Fruit fly (Drosophila melanogaster) whole organism, prepupa: ENCODE measurements around the gene p.
A peak's percentile ranks its signal among the peaks of the same experiment; 100 is the strongest.

ENCODE experiments used
- Blimp-1 ChIP-seq: fragments of 200-800 bp; sonication (Bioruptor generic); optimal IDR thresholded peaks from 3 replicates; lab custom pipeline; 2017; ENCODE audit warnings: missing biosample characterization, missing genetic modification characterization, mild to moderate bottlenecking, moderate library complexity, missing genetic modification reagents
- CG10669 ChIP-seq: fragments of 200-800 bp; sonication (Bioruptor generic); optimal IDR thresholded peaks from 3 replicates; lab custom pipeline; 2018; ENCODE audit warnings: missing biosample characterization, mild to moderate bottlenecking, missing genetic modification characterization, moderate library complexity
- CG11762 ChIP-seq: fragments of 200-800 bp; sonication (Bioruptor generic); optimal IDR thresholded peaks from 3 replicates; lab custom pipeline; 2016; ENCODE audit warnings: missing biosample characterization, missing genetic modification characterization; ENCODE audit not compliant: insufficient read depth
- CG11902 ChIP-seq: fragments of 200-800 bp; sonication (Bioruptor generic); optimal IDR thresholded peaks from 3 replicates; lab custom pipeline; 2016; ENCODE audit warnings: missing biosample characterization, missing genetic modification characterization
- CG15336 ChIP-seq: fragments of 200-800 bp; sonication (Bioruptor generic); IDR thresholded peaks from 2 replicates; pipeline ENCODE4 v1.3.6; 2022; ENCODE audit warnings: missing biosample characterization, missing genetic modification characterization
- CG1621 ChIP-seq: fragments of 200-800 bp; sonication (Bioruptor generic); optimal IDR thresholded peaks from 3 replicates; lab custom pipeline; 2018; ENCODE audit warnings: missing biosample characterization, mild to moderate bottlenecking, missing genetic modification characterization
- CG16779 ChIP-seq: fragments of 200-800 bp; sonication (Bioruptor generic); optimal IDR thresholded peaks from 3 replicates; lab custom pipeline; 2017; ENCODE audit warnings: missing biosample characterization, mild to moderate bottlenecking, missing genetic modification characterization
- CG3032 ChIP-seq: fragments of 200-800 bp; optimal IDR thresholded peaks from 2 replicates; lab custom pipeline; 2019; ENCODE audit warnings: missing biosample characterization, mild to moderate bottlenecking, missing genetic modification characterization, moderate library complexity
- CG31627 ChIP-seq: fragments of 200-800 bp; sonication (Bioruptor generic); optimal IDR thresholded peaks from 3 replicates; lab custom pipeline; 2016; ENCODE audit warnings: missing biosample characterization, missing genetic modification characterization
- CG32006 ChIP-seq: fragments of 200-800 bp; sonication (Bioruptor generic); optimal IDR thresholded peaks from 3 replicates; lab custom pipeline; 2017; ENCODE audit warnings: missing biosample characterization, mild to moderate bottlenecking, missing genetic modification characterization
- CG34406 ChIP-seq: fragments of 200-800 bp; sonication (Bioruptor generic); optimal IDR thresholded peaks from 3 replicates; lab custom pipeline; 2016; ENCODE audit warnings: missing biosample characterization, missing genetic modification characterization
- CG3919 ChIP-seq: fragments of 200-800 bp; sonication (Bioruptor generic); optimal IDR thresholded peaks from 3 replicates; lab custom pipeline; 2016; ENCODE audit warnings: missing biosample characterization, missing genetic modification characterization
- CG6163 ChIP-seq: fragments of 200-800 bp; sonication (Bioruptor generic); IDR thresholded peaks from 3 replicates; pipeline ENCODE4 v1.3.6; 2022; ENCODE audit warnings: missing biosample characterization, missing genetic modification characterization
- CG6276 ChIP-seq: fragments of 200-800 bp; sonication (Bioruptor generic); optimal IDR thresholded peaks from 2 replicates; lab custom pipeline; 2017; ENCODE audit warnings: missing biosample characterization, mild to moderate bottlenecking, missing genetic modification characterization
- CG6792 ChIP-seq: fragments of 200-800 bp; sonication (Bioruptor generic); optimal IDR thresholded peaks from 3 replicates; lab custom pipeline; 2016; ENCODE audit warnings: missing biosample characterization, missing genetic modification characterization
- CG6808 ChIP-seq: fragments of 200-800 bp; sonication (Bioruptor generic); optimal IDR thresholded peaks from 3 replicates; lab custom pipeline; 2017; ENCODE audit warnings: missing biosample characterization, missing genetic modification characterization, mild to moderate bottlenecking, moderate library complexity, missing genetic modification reagents
- CG6854 ChIP-seq: fragments of 200-800 bp; sonication (Bioruptor generic); optimal IDR thresholded peaks from 2 replicates; lab custom pipeline; 2017; ENCODE audit warnings: missing biosample characterization, mild to moderate bottlenecking, missing genetic modification characterization
- CG7368 ChIP-seq: fragments of 200-800 bp; sonication (Bioruptor generic); optimal IDR thresholded peaks from 3 replicates; lab custom pipeline; 2016; ENCODE audit warnings: missing biosample characterization, missing genetic modification characterization
- CG8119 ChIP-seq: fragments of 200-800 bp; sonication (Bioruptor generic); IDR thresholded peaks from 3 replicates; pipeline ENCODE4 v1.3.6; 2022; ENCODE audit warnings: missing biosample characterization, missing genetic modification characterization
- CG8319 ChIP-seq: fragments of 200-800 bp; sonication (Bioruptor generic); optimal IDR thresholded peaks from 3 replicates; lab custom pipeline; 2016; ENCODE audit warnings: missing biosample characterization, missing genetic modification characterization
- CG9139 ChIP-seq: fragments of 200-800 bp; sonication (Bioruptor generic); optimal IDR thresholded peaks from 3 replicates; lab custom pipeline; 2017; ENCODE audit warnings: missing biosample characterization, mild to moderate bottlenecking, missing genetic modification characterization
- Eip75B ChIP-seq: fragments of 200-800 bp; sonication (Bioruptor generic); optimal IDR thresholded peaks from 3 replicates; lab custom pipeline; 2016; ENCODE audit warnings: missing biosample characterization, missing genetic modification characterization
- Eip78C ChIP-seq: fragments of 200-800 bp; sonication (Bioruptor generic); peaks from one replicate; lab custom pipeline; 2016; ENCODE audit warnings: missing biosample characterization, missing genetic modification characterization
- Eip93F ChIP-seq: fragments of 200-800 bp; sonication (Bioruptor generic); optimal IDR thresholded peaks from 2 replicates; lab custom pipeline; 2016; ENCODE audit warnings: missing biosample characterization, mild to moderate bottlenecking, missing genetic modification characterization
- Ets21C ChIP-seq: fragments of 200-800 bp; sonication (Bioruptor generic); optimal IDR thresholded peaks from 3 replicates; lab custom pipeline; 2016; ENCODE audit warnings: missing biosample characterization, missing genetic modification characterization
- Gug ChIP-seq: fragments of 200-800 bp; sonication (Bioruptor generic); IDR thresholded peaks from 2 replicates; pipeline ENCODE4 v1.3.6; 2022; ENCODE audit warnings: missing biosample characterization, missing genetic modification characterization
- Hr4 ChIP-seq: fragments of 200-800 bp; sonication (Bioruptor generic); optimal IDR thresholded peaks from 3 replicates; lab custom pipeline; 2016; ENCODE audit warnings: missing biosample characterization, missing genetic modification characterization
- Met ChIP-seq: fragments of 200-800 bp; sonication (Bioruptor generic); optimal IDR thresholded peaks from 3 replicates; lab custom pipeline; 2016; ENCODE audit warnings: missing biosample characterization, missing genetic modification characterization
- Smox ChIP-seq: fragments of 200-800 bp; sonication (Bioruptor generic); optimal IDR thresholded peaks from 3 replicates; lab custom pipeline; 2016; ENCODE audit warnings: missing biosample characterization, missing genetic modification characterization
- Sox102F ChIP-seq: fragments of 200-800 bp; sonication (Bioruptor generic); optimal IDR thresholded peaks from 2 replicates; lab custom pipeline; 2016; ENCODE audit warnings: missing biosample characterization, mild to moderate bottlenecking, missing genetic modification characterization
- Sox14 ChIP-seq: fragments of 200-800 bp; sonication (Bioruptor generic); optimal IDR thresholded peaks from 3 replicates; lab custom pipeline; 2016; ENCODE audit warnings: missing biosample characterization, missing genetic modification characterization
- Sox15 ChIP-seq: fragments of 200-800 bp; sonication (Bioruptor generic); optimal IDR thresholded peaks from 3 replicates; lab custom pipeline; 2016; ENCODE audit warnings: missing biosample characterization, missing genetic modification characterization
- acj6 ChIP-seq: fragments of 200-800 bp; sonication (Bioruptor generic); optimal IDR thresholded peaks from 3 replicates; lab custom pipeline; 2016; ENCODE audit warnings: missing biosample characterization, missing genetic modification characterization
- cyc ChIP-seq: fragments of 200-800 bp; sonication (Bioruptor generic); optimal IDR thresholded peaks from 3 replicates; lab custom pipeline; 2016; ENCODE audit warnings: missing biosample characterization, missing genetic modification characterization
- dac ChIP-seq: fragments of 200-800 bp; sonication (Bioruptor generic); optimal IDR thresholded peaks from 2 replicates; lab custom pipeline; 2017; ENCODE audit warnings: missing biosample characterization, mild to moderate bottlenecking, missing genetic modification characterization
- dsx ChIP-seq: fragments of 200-800 bp; optimal IDR thresholded peaks from 3 replicates; lab custom pipeline; 2019; ENCODE audit warnings: missing biosample characterization, mild to moderate bottlenecking, missing genetic modification characterization, moderate library complexity; ENCODE audit not compliant: poor library complexity, severe bottlenecking
- fd59A ChIP-seq: fragments of 200-800 bp; sonication (Bioruptor generic); optimal IDR thresholded peaks from 2 replicates; lab custom pipeline; 2017; ENCODE audit warnings: missing biosample characterization, mild to moderate bottlenecking, missing genetic modification characterization, missing genetic modification reagents
- fd85E ChIP-seq: fragments of 200-800 bp; sonication (Bioruptor generic); optimal IDR thresholded peaks from 3 replicates; lab custom pipeline; 2016; ENCODE audit warnings: missing biosample characterization, missing genetic modification characterization
- fkh ChIP-seq: fragments of 200-800 bp; sonication (Bioruptor generic); optimal IDR thresholded peaks from 3 replicates; lab custom pipeline; 2017; ENCODE audit warnings: missing biosample characterization, mild to moderate bottlenecking, missing genetic modification characterization, moderate library complexity
- lz ChIP-seq: fragments of 200-800 bp; sonication (Bioruptor generic); optimal IDR thresholded peaks from 3 replicates; lab custom pipeline; 2016; ENCODE audit warnings: missing biosample characterization, missing genetic modification characterization
- spab ChIP-seq: fragments of 200-800 bp; sonication (Bioruptor generic); optimal IDR thresholded peaks from 2 replicates; lab custom pipeline; 2017; ENCODE audit warnings: missing biosample characterization, mild to moderate bottlenecking, missing genetic modification characterization, missing genetic modification reagents
- ss ChIP-seq, 2 experiments: fragments of 200-800 bp; sonication (Bioruptor generic); optimal IDR thresholded peaks; 2 replicates in 1 of 2; 3 replicates in 1 of 2; lab custom pipeline; 2017 to 2018; ENCODE audit warnings: mild to moderate bottlenecking in 2 of 2, missing biosample characterization in 2 of 2, missing genetic modification characterization in 2 of 2, moderate library complexity in 1 of 2
- svp ChIP-seq: fragments of 200-800 bp; sonication (Bioruptor generic); peaks from one replicate; lab custom pipeline; 2016; ENCODE audit warnings: missing biosample characterization, missing genetic modification characterization
- topi ChIP-seq: fragments of 200-800 bp; sonication (Bioruptor generic); optimal IDR thresholded peaks from 3 replicates; lab custom pipeline; 2016; ENCODE audit warnings: missing biosample characterization, missing genetic modification characterization
- vri ChIP-seq: fragments of 200-800 bp; sonication (Bioruptor generic); optimal IDR thresholded peaks from 3 replicates; lab custom pipeline; 2016; ENCODE audit warnings: missing biosample characterization, mild to moderate bottlenecking, missing genetic modification characterization

The p gene

dm6 chr3R:8683280-8683679 is 12.8 kb upstream of the p start:
- TF ChIP-seq CG8119 (GFP tag; lab: Robert Waterston, UW) (no peak), CG6163 (GFP tag; lab: Robert Waterston, UW) (no peak)
- TF ChIP-seq, all 60 proteins: peak for 0

DNA sequence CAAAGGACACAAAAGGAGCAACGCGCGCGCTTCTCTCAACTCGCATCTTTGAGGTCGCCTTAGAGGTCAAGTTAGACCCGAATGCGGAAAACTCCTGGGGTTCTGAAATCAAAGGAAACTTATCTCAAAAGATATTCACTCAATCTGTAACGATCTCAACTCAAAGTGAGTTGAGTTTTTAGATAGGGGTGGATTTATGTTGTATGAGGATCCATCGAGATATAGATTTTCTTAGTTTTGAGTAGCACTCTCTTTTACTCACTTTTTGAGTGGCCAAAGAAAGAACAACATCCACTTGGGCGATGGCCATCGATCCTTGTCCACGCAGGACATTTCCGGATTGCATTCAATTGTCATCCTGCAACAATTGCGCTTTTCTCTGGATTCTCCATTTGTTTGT is 10.1 kb upstream of the p start:
- TF ChIP-seq CG34406 (GFP tag; lab: Kevin White, UChicago) (no peak), CG10669 (GFP tag; lab: Kevin White, UChicago) (no peak), Eip75B (no peak)
- TF ChIP-seq, all 60 proteins: peak for 0

- TF ChIP-seq fd85E (GFP tag; lab: Kevin White, UChicago) (no peak), svp (GFP tag; lab: Kevin White, UChicago) (no peak), CG11902 (GFP tag; lab: Kevin White, UChicago) (no peak), CG1621 (no peak), lz (no peak), Gug (GFP tag; lab: Robert Waterston, UW) (no peak), CG8119 (GFP tag; lab: Robert Waterston, UW) (no peak), CG8319 (GFP tag; lab: Kevin White, UChicago) (no peak), dac (GFP tag; lab: Kevin White, UChicago) (no peak), acj6 (GFP tag; lab: Kevin White, UChicago) (no peak), fd59A (no peak), Eip78C (no peak), CG6808 (GFP tag; lab: Kevin White, UChicago) (no peak), Sox14 (GFP tag; lab: Kevin White, UChicago) (no peak), CG7368 (GFP tag; lab: Kevin White, UChicago) (no peak)
Measured at dm6 chr3R:8679934-8680333, 9.4 kb upstream of the p start, which contains the start of gene CG33325. TSS of gene CG33325 (minus strand) at chr3R:8680034.

DNA sequence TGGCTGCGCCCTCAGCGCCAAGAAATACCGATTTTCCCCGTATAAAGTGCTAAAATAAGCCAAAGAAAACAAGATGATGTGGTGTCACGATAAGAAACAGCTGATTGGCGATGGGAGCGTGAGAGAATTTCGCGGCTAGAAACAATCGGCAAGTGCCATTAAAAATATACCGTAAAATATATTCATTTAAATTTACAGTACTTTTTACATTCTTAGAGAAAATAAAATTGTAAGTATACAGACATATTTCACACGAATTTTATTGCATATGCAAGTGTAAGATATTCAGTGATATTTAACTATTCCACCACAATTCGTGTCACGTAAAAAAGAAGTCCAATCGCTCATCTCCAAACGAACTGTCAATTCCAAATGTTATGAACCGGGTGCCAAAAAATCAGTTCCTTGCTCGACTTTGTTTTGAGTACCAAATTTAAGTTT is 6.1 kb upstream of the p start, which contains the start of the genes Unc50, CG11755 and CG8043:
Gene Unc50 (minus strand): TSS at position 54 of the 441 bp plus-strand sequence.
Gene CG11755 (plus strand): TSS at position 356 of the 441 bp plus-strand sequence.
Gene CG8043 (plus strand): TSS at position 356 of the 441 bp plus-strand sequence.
- peak; percentile 81 for TF ChIP-seq acj6 (GFP tag; lab: Kevin White, UChicago)
- TF ChIP-seq vri = no peak
- TF ChIP-seq CG6854 (GFP tag; lab: Kevin White, UChicago) = no peak
- peak; percentile 60; the same call in 1 of the 2 replicates for TF ChIP-seq Gug (GFP tag; lab: Robert Waterston, UW)
- peak; percentile 74 for TF ChIP-seq Eip75B
- TF ChIP-seq ss (GFP tag; optimal IDR thresholded peaks at IDR 0.05; lab: Kevin White, UChicago) = no peak
- peak; percentile 68 for TF ChIP-seq CG32006 (GFP tag; lab: Kevin White, UChicago)
- TF ChIP-seq Ets21C (GFP tag; lab: Kevin White, UChicago) = peak; percentile 76
- TF ChIP-seq Sox15 (GFP tag; lab: Kevin White, UChicago) = peak; percentile 62
- no peak for TF ChIP-seq Met (GFP tag; lab: Kevin White, UChicago)
- TF ChIP-seq Eip78C = no peak
- peak; percentile 80 for TF ChIP-seq CG31627 (GFP tag; lab: Kevin White, UChicago)
- peak; percentile 63 for TF ChIP-seq CG11762 (GFP tag; lab: Kevin White, UChicago)
- peak; percentile 81 for TF ChIP-seq Smox (GFP tag; lab: Kevin White, UChicago)
- TF ChIP-seq Eip93F (GFP tag; lab: Kevin White, UChicago) = peak; percentile 56
- TF ChIP-seq Blimp-1 = peak; percentile 27
- peak; percentile 80 for TF ChIP-seq Sox102F
- TF ChIP-seq CG6792 (GFP tag; lab: Kevin White, UChicago) = peak; percentile 57
- peak; percentile 82 for TF ChIP-seq topi
- peak; percentile 74 for TF ChIP-seq CG3919 (GFP tag; lab: Kevin White, UChicago)
- TF ChIP-seq fkh (GFP tag; lab: Kevin White, UChicago) = no peak
- TF ChIP-seq CG6276 (GFP tag; lab: Kevin White, UChicago) = no peak
- TF ChIP-seq fd59A = peak; percentile 33
- no peak for TF ChIP-seq spab (GFP tag; lab: Kevin White, UChicago)
- TF ChIP-seq CG16779 (tag; lab: Kevin White, UChicago) = no peak
- peak; percentile 51 for TF ChIP-seq CG10669 (GFP tag; lab: Kevin White, UChicago)
- TF ChIP-seq cyc (GFP tag; lab: Kevin White, UChicago) = peak; percentile 81
- no peak; the same call in 1 of the 2 replicates for TF ChIP-seq CG15336 (GFP tag; lab: Robert Waterston, UW)
- no peak for TF ChIP-seq dsx (GFP tag; lab: Kevin White, UChicago)
- TF ChIP-seq Hr4 = peak; percentile 79
- peak; percentile 25 for TF ChIP-seq CG9139 (GFP tag; lab: Kevin White, UChicago)
- TF ChIP-seq CG3032 (tag; lab: Kevin White, UChicago) = peak; percentile 79
- TF ChIP-seq CG11902 (GFP tag; lab: Kevin White, UChicago) = peak; percentile 54
